Worm (Caenorhabditis elegans) whole organism, mixed stage, embryonic: ENCODE results near the gene snr-6.

Experiments
- M03D4.4 ChIP-seq: sonication (generic microtip); optimal IDR thresholded peaks from 2 replicates; lab custom pipeline; 2017; ENCODE audit warnings: mild to moderate bottlenecking, missing genetic modification characterization, missing compliant biosample characterization
- blmp-1 ChIP-seq: fragments of 150-350 bp; optimal IDR thresholded peaks from 2 replicates; lab custom pipeline; 2014; ENCODE audit warnings: missing biosample characterization, missing genetic modification characterization
- ceh-39 ChIP-seq: fragments of 150-350 bp; optimal IDR thresholded peaks from 2 replicates; lab custom pipeline; 2014; ENCODE audit warnings: missing biosample characterization, missing genetic modification characterization
- ces-1 ChIP-seq: fragments of 150-350 bp; optimal IDR thresholded peaks from 2 replicates; lab custom pipeline; 2014; ENCODE audit warnings: missing biosample characterization, missing genetic modification reagents, missing genetic modification characterization
- elt-1 ChIP-seq: sonication (generic microtip); optimal IDR thresholded peaks from 2 replicates; lab custom pipeline; 2017; ENCODE audit warnings: missing genetic modification characterization, mild to moderate bottlenecking, missing compliant biosample characterization, antibody characterized with exemption, moderate library complexity, borderline replicate concordance; ENCODE audit not compliant: insufficient read depth
- hlh-1 ChIP-seq: fragments of 150-350 bp; optimal IDR thresholded peaks from 2 replicates; lab custom pipeline; 2014; ENCODE audit warnings: missing biosample characterization, missing genetic modification reagents, missing genetic modification characterization
- lin-13 ChIP-seq: fragments of 150-350 bp; optimal IDR thresholded peaks from 2 replicates; lab custom pipeline; 2014; ENCODE audit warnings: missing biosample characterization, missing genetic modification characterization
- nhr-12 ChIP-seq: fragments of 150-350 bp; optimal IDR thresholded peaks from 2 replicates; lab custom pipeline; 2014; ENCODE audit warnings: missing biosample characterization, missing genetic modification characterization
- nhr-237 ChIP-seq: fragments of 150-350 bp; optimal IDR thresholded peaks from 2 replicates; lab custom pipeline; 2014; ENCODE audit warnings: missing biosample characterization, missing genetic modification characterization
- nhr-76 ChIP-seq: sonication (generic microtip); optimal IDR thresholded peaks from 2 replicates; lab custom pipeline; 2017; ENCODE audit warnings: missing biosample characterization, missing genetic modification characterization
- pha-4 ChIP-seq: fragments of 150-350 bp; optimal IDR thresholded peaks from 2 replicates; lab custom pipeline; 2018; ENCODE audit warnings: missing biosample characterization, missing genetic modification reagents, missing genetic modification characterization
- snpc-4 ChIP-seq: fragments of 150-350 bp; optimal IDR thresholded peaks from 2 replicates; lab custom pipeline; 2014; ENCODE audit warnings: missing biosample characterization, missing genetic modification characterization
- unc-39 ChIP-seq: fragments of 150-350 bp; optimal IDR thresholded peaks from 2 replicates; lab custom pipeline; 2014; ENCODE audit warnings: missing biosample characterization, missing genetic modification characterization
- unc-62 ChIP-seq: fragments of 150-350 bp; optimal IDR thresholded peaks from 2 replicates; lab custom pipeline; 2014; ENCODE audit warnings: missing biosample characterization, missing genetic modification reagents, missing genetic modification characterization

ce11 chrIII:12388106-12388505, 41.3 kb downstream of the snr-6 start:
- TF ChIP-seq M03D4.4 (tag; lab: Kevin White, UChicago) (no peak), pha-4 (tag; lab: Kevin White, UChicago) (no peak), ceh-39 (tag; lab: Kevin White, UChicago) (no peak), nhr-12 (tag; lab: Kevin White, UChicago) (no peak), nhr-237 (tag; lab: Kevin White, UChicago) (no peak), unc-39 (tag; lab: Kevin White, UChicago) (no peak), unc-62 (no peak), ces-1 (no peak), blmp-1 (tag; lab: Kevin White, UChicago) (no peak), hlh-1 (no peak), lin-13 (no peak), elt-1 (no peak), snpc-4 (tag; lab: Kevin White, UChicago) (no peak), nhr-76 (tag; lab: Kevin White, UChicago) (no peak)
